Worm (Caenorhabditis elegans) whole organism, late embryonic: ENCODE results near the gene col-107.

Experiments used
- F13H6.1 ChIP-seq: sonication (generic microtip); optimal IDR thresholded peaks from 2 replicates; lab custom pipeline; 2016; ENCODE audit warnings: missing genetic modification characterization, missing compliant biosample characterization
- K02D7.2 ChIP-seq: sonication (generic microtip); optimal IDR thresholded peaks from 2 replicates; lab custom pipeline; 2017; ENCODE audit warnings: mild to moderate bottlenecking, missing genetic modification characterization, missing compliant biosample characterization
- ama-1 ChIP-seq: fragments of 150-350 bp; optimal IDR thresholded peaks from 2 replicates; lab custom pipeline; 2014
- ceh-48 ChIP-seq: sonication (generic microtip); optimal IDR thresholded peaks from 2 replicates; lab custom pipeline; 2016; ENCODE audit warnings: missing genetic modification characterization, inconsistent platforms, missing compliant biosample characterization
- fkh-10 ChIP-seq: fragments of 150-350 bp; optimal IDR thresholded peaks from 2 replicates; lab custom pipeline; 2014; ENCODE audit warnings: missing biosample characterization, missing genetic modification reagents, missing genetic modification characterization
- hlh-8 ChIP-seq: sonication (generic microtip); optimal IDR thresholded peaks from 2 replicates; lab custom pipeline; 2016; ENCODE audit warnings: missing genotype, missing genetic modification characterization, missing compliant biosample characterization
- odd-2 ChIP-seq: sonication (generic microtip); optimal IDR thresholded peaks from 2 replicates; lab custom pipeline; 2017; ENCODE audit warnings: antibody characterized with exemption, mild to moderate bottlenecking, missing genetic modification characterization, missing compliant biosample characterization
- pha-4 ChIP-seq: fragments of 150-350 bp; optimal IDR thresholded peaks from 2 replicates; lab custom pipeline; 2018; ENCODE audit warnings: missing biosample characterization, missing genetic modification reagents, missing genetic modification characterization
- sox-2 ChIP-seq: fragments of 200-800 bp; sonication (Bioruptor generic); IDR thresholded peaks from 2 replicates; pipeline ENCODE4 v1.3.6; 2022; ENCODE audit warnings: missing genetic modification reagents, missing genetic modification characterization, missing compliant biosample characterization
- unc-86 ChIP-seq: sonication (generic microtip); optimal IDR thresholded peaks from 2 replicates; lab custom pipeline; 2016; ENCODE audit warnings: missing genetic modification characterization, missing compliant biosample characterization

DNA sequence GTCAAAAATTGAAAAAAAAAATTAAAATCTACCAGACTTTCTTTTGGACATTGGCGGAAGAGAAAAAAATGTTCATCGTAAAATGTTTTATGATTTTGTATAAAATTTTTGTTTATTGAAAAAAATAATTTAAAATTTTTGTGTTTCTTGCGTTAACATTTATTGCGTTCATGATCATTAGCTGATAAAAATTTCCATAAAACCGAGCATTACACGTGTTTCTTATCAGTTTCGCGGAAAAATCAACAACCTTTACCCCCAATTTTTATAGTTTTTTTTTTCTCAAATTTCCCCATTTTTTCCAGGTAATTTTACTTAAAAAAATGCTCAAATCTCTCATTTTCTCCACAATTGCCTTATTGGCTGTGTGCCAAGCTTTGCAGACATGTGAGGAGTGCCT is 38.3 kb upstream of the col-107 start, which contains the start of gene txt-4:
- no peak for TF ChIP-seq ceh-48 (tag; lab: Kevin White, UChicago)
- TF ChIP-seq sox-2 (GFP tag; lab: Robert Waterston, UW), result no peak
- TF ChIP-seq ama-1, result no peak
- no peak for TF ChIP-seq pha-4 (tag; lab: Kevin White, UChicago)
- no peak for TF ChIP-seq F13H6.1 (tag; lab: Kevin White, UChicago)
- TF ChIP-seq odd-2, result no peak
- no peak for TF ChIP-seq hlh-8 (tag; lab: Kevin White, UChicago)
- no peak for TF ChIP-seq K02D7.2
- no peak for TF ChIP-seq unc-86 (tag; lab: Kevin White, UChicago)
- TF ChIP-seq fkh-10 (GFP tag; lab: Kevin White, UChicago), result no peak
